Worm (Caenorhabditis elegans) whole organism, young adult: ENCODE data around the gene lips-2.

Source experiments
- D2030.7 ChIP-seq: fragments of 200-800 bp; sonication (Bioruptor generic); IDR thresholded peaks from 2 replicates; pipeline ENCODE4 v1.3.6; 2022; ENCODE audit warnings: missing genetic modification reagents, missing genetic modification characterization, missing compliant biosample characterization
- F22D6.2 ChIP-seq: sonication (generic microtip); optimal IDR thresholded peaks from 2 replicates; lab custom pipeline; 2016; ENCODE audit warnings: mild to moderate bottlenecking, missing genetic modification characterization, missing compliant biosample characterization
- F23B12.7 ChIP-seq: sonication (generic microtip); optimal IDR thresholded peaks from 2 replicates; lab custom pipeline; 2017; ENCODE audit warnings: missing genetic modification characterization, mild to moderate bottlenecking, missing compliant biosample characterization, antibody characterized with exemption, moderate library complexity; ENCODE audit not compliant: insufficient read depth
- F33H1.4 ChIP-seq: fragments of 200-800 bp; sonication (Bioruptor generic); IDR thresholded peaks from 2 replicates; pipeline ENCODE4 v1.3.6; 2022; ENCODE audit warnings: missing genetic modification reagents, missing genetic modification characterization, missing compliant biosample characterization
- F37B4.10 ChIP-seq: fragments of 200-800 bp; sonication (Bioruptor generic); IDR thresholded peaks from 2 replicates; pipeline ENCODE4 v1.3.6; 2022; ENCODE audit warnings: missing genetic modification characterization, missing compliant biosample characterization
- F49E8.2 ChIP-seq: sonication (generic microtip); optimal IDR thresholded peaks from 3 replicates; lab custom pipeline; 2017; ENCODE audit warnings: missing genetic modification characterization, mild to moderate bottlenecking, missing compliant biosample characterization, antibody characterized with exemption, moderate library complexity; ENCODE audit not compliant: insufficient read depth
- F57C9.4 ChIP-seq: sonication (generic microtip); optimal IDR thresholded peaks from 2 replicates; lab custom pipeline; 2017; ENCODE audit warnings: mild to moderate bottlenecking, missing genetic modification characterization, missing compliant biosample characterization
- Y53F4B.3 ChIP-seq: fragments of 200-800 bp; sonication (Bioruptor generic); IDR thresholded peaks from 2 replicates; pipeline ENCODE4 v1.3.6; 2022; ENCODE audit warnings: missing genetic modification reagents, missing genetic modification characterization, missing compliant biosample characterization
- Y56A3A.18 ChIP-seq: fragments of 200-800 bp; sonication (Bioruptor generic); IDR thresholded peaks from 2 replicates; pipeline ENCODE4 v1.3.6; 2022; ENCODE audit warnings: missing genetic modification reagents, missing genetic modification characterization, missing compliant biosample characterization
- Y79H2A.3 ChIP-seq: fragments of 200-800 bp; sonication (Bioruptor generic); conservative IDR thresholded peaks from 2 replicates; pipeline ENCODE4 v1.3.6; 2022; ENCODE audit warnings: missing genetic modification reagents, missing genetic modification characterization, missing compliant biosample characterization
- ZK185.1 ChIP-seq: sonication (generic microtip); optimal IDR thresholded peaks from 2 replicates; lab custom pipeline; 2016; ENCODE audit warnings: mild to moderate bottlenecking, missing genetic modification characterization, missing compliant biosample characterization; ENCODE audit not compliant: poor library complexity, severe bottlenecking
- atf-7 ChIP-seq: sonication (generic microtip); optimal IDR thresholded peaks from 2 replicates; lab custom pipeline; 2017; ENCODE audit warnings: mild to moderate bottlenecking, missing genetic modification characterization, missing compliant biosample characterization
- bed-1 ChIP-seq: fragments of 200-800 bp; sonication (Bioruptor generic); IDR thresholded peaks from 2 replicates; pipeline ENCODE4 v1.3.6; 2022; ENCODE audit warnings: missing genetic modification reagents, missing genetic modification characterization, missing compliant biosample characterization
- cebp-2 ChIP-seq: fragments of 200-800 bp; sonication (Bioruptor generic); IDR thresholded peaks from 2 replicates; pipeline ENCODE4 v1.3.6; 2022; ENCODE audit warnings: missing genetic modification characterization, missing compliant biosample characterization
- ceh-91 ChIP-seq: fragments of 200-800 bp; sonication (Bioruptor generic); IDR thresholded peaks from 2 replicates; pipeline ENCODE4 v1.3.6; 2022; ENCODE audit warnings: missing genetic modification reagents, missing genetic modification characterization, missing compliant biosample characterization
- die-1 ChIP-seq: sonication (generic microtip); optimal IDR thresholded peaks from 2 replicates; lab custom pipeline; 2016; ENCODE audit warnings: missing genotype, mild to moderate bottlenecking, missing genetic modification characterization, missing compliant biosample characterization
- egl-44 ChIP-seq: fragments of 200-800 bp; sonication (Bioruptor generic); IDR thresholded peaks from 2 replicates; pipeline ENCODE4 v1.3.6; 2022; ENCODE audit warnings: missing genetic modification reagents, missing genetic modification characterization, missing compliant biosample characterization
- fkh-3 ChIP-seq: sonication (generic microtip); optimal IDR thresholded peaks from 2 replicates; lab custom pipeline; 2016; ENCODE audit warnings: mild to moderate bottlenecking, missing genetic modification characterization, missing compliant biosample characterization
- gei-17 ChIP-seq: fragments of 200-800 bp; sonication (Bioruptor generic); optimal IDR thresholded peaks from 2 replicates; lab custom pipeline; 2018; ENCODE audit warnings: mild to moderate bottlenecking, missing genetic modification characterization, missing compliant biosample characterization
- hmg-1.2 ChIP-seq: fragments of 200-800 bp; sonication (Bioruptor generic); IDR thresholded peaks from 2 replicates; pipeline ENCODE4 v1.3.6; 2022; ENCODE audit warnings: missing genetic modification reagents, missing genetic modification characterization, missing compliant biosample characterization
- lag-1 ChIP-seq: fragments of 200-800 bp; sonication (Bioruptor generic); IDR thresholded peaks from 2 replicates; pipeline ENCODE4 v1.3.6; 2022; ENCODE audit warnings: missing genetic modification reagents, missing genetic modification characterization, missing compliant biosample characterization
- lin-40 ChIP-seq: sonication (generic microtip); optimal IDR thresholded peaks from 2 replicates; lab custom pipeline; 2016; ENCODE audit warnings: missing genetic modification characterization, mild to moderate bottlenecking, missing compliant biosample characterization, missing genotype, missing genetic modification reagents
- lin-54 ChIP-seq: fragments of 200-800 bp; sonication (Bioruptor generic); optimal IDR thresholded peaks from 2 replicates; lab custom pipeline; 2018; ENCODE audit warnings: mild to moderate bottlenecking, missing genetic modification characterization, missing compliant biosample characterization
- lsl-1 ChIP-seq: fragments of 200-800 bp; sonication (Bioruptor generic); optimal IDR thresholded peaks from 2 replicates; lab custom pipeline; 2018; ENCODE audit warnings: mild to moderate bottlenecking, missing genetic modification characterization, moderate library complexity, missing compliant biosample characterization
- lsy-27 ChIP-seq: sonication (generic microtip); optimal IDR thresholded peaks from 2 replicates; lab custom pipeline; 2017; ENCODE audit warnings: missing genetic modification characterization, mild to moderate bottlenecking, missing compliant biosample characterization, antibody characterized with exemption, missing genotype, borderline replicate concordance; ENCODE audit not compliant: insufficient read depth
- madf-3 ChIP-seq: fragments of 200-800 bp; sonication (Bioruptor generic); IDR thresholded peaks from 2 replicates; pipeline ENCODE4 v1.3.6; 2022; ENCODE audit warnings: missing genetic modification reagents, missing genetic modification characterization, missing compliant biosample characterization
- mxl-1 ChIP-seq: sonication (generic microtip); optimal IDR thresholded peaks from 2 replicates; lab custom pipeline; 2016; ENCODE audit warnings: missing genetic modification characterization, missing compliant biosample characterization
- nfyb-1 ChIP-seq: fragments of 200-800 bp; sonication (Bioruptor generic); IDR thresholded peaks from 2 replicates; pipeline ENCODE4 v1.3.6; 2022; ENCODE audit warnings: missing genetic modification reagents, missing genetic modification characterization, missing compliant biosample characterization
- nhr-179 ChIP-seq: sonication (generic microtip); optimal IDR thresholded peaks from 2 replicates; lab custom pipeline; 2016; ENCODE audit warnings: mild to moderate bottlenecking, missing genetic modification characterization, missing compliant biosample characterization
- nhr-90 ChIP-seq: sonication (generic microtip); optimal IDR thresholded peaks from 2 replicates; lab custom pipeline; 2016; ENCODE audit warnings: missing genotype, mild to moderate bottlenecking, missing genetic modification characterization, missing compliant biosample characterization
- pbrm-1 ChIP-seq: fragments of 200-800 bp; sonication (Bioruptor generic); IDR thresholded peaks from 2 replicates; pipeline ENCODE4 v1.3.6; 2022; ENCODE audit warnings: missing genetic modification reagents, missing genetic modification characterization, missing compliant biosample characterization
- pha-4 ChIP-seq: fragments of 150-350 bp; sonication (generic microtip); optimal IDR thresholded peaks from 2 replicates; lab custom pipeline; 2014; ENCODE audit warnings: missing biosample characterization, missing genetic modification reagents, missing genetic modification characterization
- repo-1 ChIP-seq: sonication (generic microtip); optimal IDR thresholded peaks from 2 replicates; lab custom pipeline; 2017; ENCODE audit warnings: mild to moderate bottlenecking, missing genetic modification characterization, missing compliant biosample characterization
- rpc-1 ChIP-seq, 2 experiments: fragments of 150-350 bp in 1 of 2; sonication (generic microtip) in 1 of 2; optimal IDR thresholded peaks; 2 replicates each; lab custom pipeline; 2014 to 2018; ENCODE audit warnings: missing biosample characterization in 1 of 2, missing genetic modification characterization in 1 of 2, missing genetic modification reagents in 1 of 2, missing genotype in 1 of 2
- snpc-3.4 ChIP-seq: sonication (generic microtip); optimal IDR thresholded peaks from 2 replicates; lab custom pipeline; 2017; ENCODE audit warnings: missing genetic modification characterization, mild to moderate bottlenecking, missing compliant biosample characterization, antibody characterized with exemption, moderate library complexity, missing genotype, missing genetic modification reagents
- snpc-4 ChIP-seq, 5 experiments: fragments of 150-350 bp in 1 of 5; sonication (generic microtip) in 4 of 5; optimal IDR thresholded peaks; 2 replicates each; lab custom pipeline; 2014 to 2018; ENCODE audit warnings: missing genetic modification characterization in 5 of 5, missing biosample characterization in 3 of 5, antibody characterized with exemption in 2 of 5, mild to moderate bottlenecking in 2 of 5, missing compliant biosample characterization in 2 of 5, missing genotype in 2 of 5, moderate library complexity in 2 of 5, missing genetic modification reagents in 1 of 5
- somi-1 ChIP-seq: fragments of 200-800 bp; sonication (Bioruptor generic); optimal IDR thresholded peaks from 2 replicates; lab custom pipeline; 2018; ENCODE audit warnings: mild to moderate bottlenecking, missing genetic modification characterization, missing compliant biosample characterization
- tbx-9 ChIP-seq: sonication (generic microtip); optimal IDR thresholded peaks from 2 replicates; lab custom pipeline; 2016; ENCODE audit warnings: borderline replicate concordance, missing genetic modification characterization, inconsistent platforms, missing compliant biosample characterization
- zfh-2 ChIP-seq: fragments of 200-800 bp; sonication (Bioruptor generic); conservative IDR thresholded peaks from 2 replicates; pipeline ENCODE4 v1.3.6; 2022; ENCODE audit warnings: missing genetic modification reagents, missing genetic modification characterization, missing compliant biosample characterization
- ztf-18 ChIP-seq: sonication (generic microtip); optimal IDR thresholded peaks from 2 replicates; lab custom pipeline; 2016; ENCODE audit warnings: missing genotype, mild to moderate bottlenecking, missing genetic modification characterization, missing compliant biosample characterization
- ztf-22 ChIP-seq: fragments of 200-800 bp; sonication (Bioruptor generic); optimal IDR thresholded peaks from 2 replicates; lab custom pipeline; 2018; ENCODE audit warnings: mild to moderate bottlenecking, missing genetic modification characterization, moderate library complexity, missing compliant biosample characterization
- ztf-26 ChIP-seq: sonication (generic microtip); optimal IDR thresholded peaks from 2 replicates; lab custom pipeline; 2017; ENCODE audit warnings: missing genetic modification characterization, missing compliant biosample characterization
- ztf-6 ChIP-seq: fragments of 200-800 bp; sonication (Bioruptor generic); IDR thresholded peaks from 2 replicates; pipeline ENCODE4 v1.3.6; 2022; ENCODE audit warnings: missing genetic modification reagents, missing genetic modification characterization, missing compliant biosample characterization

The lips-2 gene

ce11 chrX:12326424-12326823 lies 40.8 kb downstream of the lips-2 start, which contains the start of gene srd-41:
TSS of gene srd-41 (plus strand) at chrX:12326724.
- TF ChIP-seq nhr-179 (tag; lab: Kevin White, UChicago), result no peak
- TF ChIP-seq nhr-90 (tag; lab: Kevin White, UChicago), result no peak
- no peak for TF ChIP-seq pha-4
- TF ChIP-seq, all 124 proteins: peak for 0

DNA sequence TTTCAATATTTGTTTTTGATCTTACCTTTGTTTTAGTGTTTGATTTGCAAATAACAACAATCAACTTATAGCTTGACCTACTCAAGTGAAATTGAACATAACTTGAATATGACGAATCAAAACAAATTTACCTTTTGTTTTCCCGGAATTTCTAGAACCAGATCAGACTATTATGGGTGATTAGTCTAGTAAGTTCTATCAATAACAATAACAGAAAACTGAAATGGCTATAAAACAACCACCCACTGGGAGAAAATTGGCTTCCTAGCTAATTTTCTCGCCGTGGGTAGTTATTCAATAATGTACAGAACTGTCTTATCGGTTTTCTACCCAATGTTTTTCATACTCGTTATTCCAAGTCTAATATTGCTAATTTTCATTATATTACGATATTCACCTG lies 43.1 kb downstream of the lips-2 start, which contains the start of gene srd-45:
Gene srd-45, plus strand, starts transcription at position 301 of the 400 bp plus-strand sequence.
- TF ChIP-seq ZK185.1 (tag; lab: Kevin White, UChicago) (no peak), D2030.7 (GFP tag; lab: Robert Waterston, UW) (no peak), Y53F4B.3 (GFP tag; lab: Robert Waterston, UW) (no peak), F57C9.4 (tag; lab: Kevin White, UChicago) (no peak), Y56A3A.18 (GFP tag; lab: Robert Waterston, UW) (no peak), fkh-3 (tag; lab: Kevin White, UChicago) (no peak), Y79H2A.3 (no peak), F49E8.2 (no peak)

ce11 chrX:12331795-12332194 lies 46.2 kb downstream of the lips-2 start, which contains the start of gene srd-46:
TSS of gene srd-46 (plus strand) at chrX:12332095.
- no peak for TF ChIP-seq F23B12.7 (tag; lab: Kevin White, UChicago)
- no peak for TF ChIP-seq ztf-18 (tag; lab: Kevin White, UChicago)
- TF ChIP-seq atf-7 (tag; lab: Kevin White, UChicago), result no peak
- TF ChIP-seq egl-44 (GFP tag; lab: Robert Waterston, UW), result no peak
- no peak for TF ChIP-seq lag-1 (GFP tag; lab: Robert Waterston, UW)
- no peak for TF ChIP-seq gei-17 (GFP tag; lab: Kevin White, UChicago)
- no peak for TF ChIP-seq pbrm-1 (GFP tag; lab: Robert Waterston, UW)
- no peak for TF ChIP-seq snpc-3.4 (tag; lab: Kevin White, UChicago)
- no peak for TF ChIP-seq nhr-179 (tag; lab: Kevin White, UChicago)
- TF ChIP-seq repo-1 (tag; lab: Kevin White, UChicago), result no peak
- no peak for TF ChIP-seq tbx-9 (tag; lab: Kevin White, UChicago)
- no peak for TF ChIP-seq nfyb-1 (GFP tag; lab: Robert Waterston, UW)
- no peak for TF ChIP-seq cebp-2 (GFP tag; lab: Robert Waterston, UW)
- TF ChIP-seq lsy-27, result no peak
- TF ChIP-seq mxl-1 (tag; lab: Kevin White, UChicago), result no peak
- no peak for TF ChIP-seq die-1
- TF ChIP-seq hmg-1.2 (GFP tag; lab: Robert Waterston, UW), result no peak
- TF ChIP-seq ztf-6 (GFP tag; lab: Robert Waterston, UW), result no peak
- TF ChIP-seq somi-1 (GFP tag; lab: Kevin White, UChicago), result no peak

ce11 chrX:12333479-12333878 lies 47.9 kb downstream of the lips-2 start, which contains the start of gene srd-47:
TSS of gene srd-47 (plus strand) at chrX:12333642.
- TF ChIP-seq F33H1.4 (GFP tag; lab: Robert Waterston, UW), result no peak
- TF ChIP-seq D2030.7 (GFP tag; lab: Robert Waterston, UW), result no peak
- TF ChIP-seq lin-54 (GFP tag; lab: Kevin White, UChicago), result no peak
- no peak for TF ChIP-seq lin-40
- no peak for TF ChIP-seq ztf-26
- no peak for TF ChIP-seq zfh-2 (GFP tag; lab: Robert Waterston, UW)
- TF ChIP-seq ztf-22 (GFP tag; lab: Kevin White, UChicago), result no peak
- TF ChIP-seq lsl-1 (GFP tag; lab: Kevin White, UChicago), result no peak
- no peak for TF ChIP-seq F22D6.2 (tag; lab: Kevin White, UChicago)
- no peak for TF ChIP-seq bed-1 (GFP tag; lab: Robert Waterston, UW)
- TF ChIP-seq F37B4.10 (GFP tag; lab: Robert Waterston, UW), result no peak
- TF ChIP-seq madf-3 (GFP tag; lab: Robert Waterston, UW), result no peak
- TF ChIP-seq F23B12.7 (tag; lab: Kevin White, UChicago), result no peak
- no peak for TF ChIP-seq snpc-4 (GFP tag; optimal IDR thresholded peaks at IDR 0.05; lab: Kevin White, UChicago)
- TF ChIP-seq snpc-4 (tag; optimal IDR thresholded peaks at IDR 0.05; lab: Kevin White, UChicago), result no peak
- TF ChIP-seq ceh-91, result no peak
- TF ChIP-seq rpc-1 (optimal IDR thresholded peaks at IDR 0.05; lab: Kevin White, UChicago), result no peak
- TF ChIP-seq rpc-1 (tag; optimal IDR thresholded peaks at IDR 0.05; lab: Kevin White, UChicago), result no peak
